Worm (Caenorhabditis elegans) whole organism, young adult: ENCODE results near the gene asp-5.

Experiments
- F10E7.11 ChIP-seq: sonication (generic microtip); optimal IDR thresholded peaks from 2 replicates; lab custom pipeline; 2017; ENCODE audit warnings: mild to moderate bottlenecking, missing genetic modification characterization, moderate library complexity, missing compliant biosample characterization
- F22D6.2 ChIP-seq: sonication (generic microtip); optimal IDR thresholded peaks from 2 replicates; lab custom pipeline; 2016; ENCODE audit warnings: mild to moderate bottlenecking, missing genetic modification characterization, missing compliant biosample characterization
- F23B12.7 ChIP-seq: sonication (generic microtip); optimal IDR thresholded peaks from 2 replicates; lab custom pipeline; 2017; ENCODE audit warnings: missing genetic modification characterization, mild to moderate bottlenecking, missing compliant biosample characterization, antibody characterized with exemption, moderate library complexity; ENCODE audit not compliant: insufficient read depth
- F33H1.4 ChIP-seq: fragments of 200-800 bp; sonication (Bioruptor generic); IDR thresholded peaks from 2 replicates; pipeline ENCODE4 v1.3.6; 2022; ENCODE audit warnings: missing genetic modification reagents, missing genetic modification characterization, missing compliant biosample characterization
- F57A8.1 ChIP-seq: fragments of 200-800 bp; sonication (Bioruptor generic); optimal IDR thresholded peaks from 2 replicates; lab custom pipeline; 2018; ENCODE audit warnings: mild to moderate bottlenecking, missing genetic modification characterization, moderate library complexity, missing compliant biosample characterization
- F57C9.4 ChIP-seq: sonication (generic microtip); optimal IDR thresholded peaks from 2 replicates; lab custom pipeline; 2017; ENCODE audit warnings: mild to moderate bottlenecking, missing genetic modification characterization, missing compliant biosample characterization
- K11D2.4 ChIP-seq: fragments of 200-800 bp; sonication (Bioruptor generic); IDR thresholded peaks from 2 replicates; pipeline ENCODE4 v1.3.6; 2022; ENCODE audit warnings: missing genetic modification reagents, missing genetic modification characterization, missing compliant biosample characterization
- ama-1 ChIP-seq, 3 experiments: fragments of 150-350 bp in 1 of 3; sonication (generic microtip) in 2 of 3; optimal IDR thresholded peaks; 2 replicates each; lab custom pipeline; 2014 to 2018; ENCODE audit warnings: missing biosample characterization in 2 of 3, missing genetic modification characterization in 2 of 3, missing genetic modification reagents in 2 of 3
- bed-1 ChIP-seq: fragments of 200-800 bp; sonication (Bioruptor generic); IDR thresholded peaks from 2 replicates; pipeline ENCODE4 v1.3.6; 2022; ENCODE audit warnings: missing genetic modification reagents, missing genetic modification characterization, missing compliant biosample characterization
- cebp-1 ChIP-seq, 2 experiments: fragments of 200-800 bp in 1 of 2; sonication (Bioruptor generic) in 1 of 2; sonication (generic microtip) in 1 of 2; IDR thresholded peaks in 1 of 2; optimal IDR thresholded peaks in 1 of 2; 2 replicates each; pipeline versions ENCODE4 v1.3.6 to Lab custom; 2017 to 2022; ENCODE audit warnings: missing compliant biosample characterization in 2 of 2, missing genetic modification characterization in 2 of 2, mild to moderate bottlenecking in 1 of 2, missing genetic modification reagents in 1 of 2, moderate library complexity in 1 of 2
- ceh-40 ChIP-seq: fragments of 200-800 bp; sonication (Bioruptor generic); IDR thresholded peaks from 2 replicates; pipeline ENCODE4 v1.3.6; 2022; ENCODE audit warnings: missing genetic modification characterization, missing compliant biosample characterization
- ceh-91 ChIP-seq: fragments of 200-800 bp; sonication (Bioruptor generic); IDR thresholded peaks from 2 replicates; pipeline ENCODE4 v1.3.6; 2022; ENCODE audit warnings: missing genetic modification reagents, missing genetic modification characterization, missing compliant biosample characterization
- chd-7 ChIP-seq: sonication (generic microtip); optimal IDR thresholded peaks from 2 replicates; lab custom pipeline; 2016; ENCODE audit warnings: mild to moderate bottlenecking, missing genetic modification characterization, moderate library complexity, missing compliant biosample characterization
- dpff-1 ChIP-seq: sonication (generic microtip); optimal IDR thresholded peaks from 2 replicates; lab custom pipeline; 2017; ENCODE audit warnings: mild to moderate bottlenecking, missing genetic modification characterization, missing compliant biosample characterization
- efl-1 ChIP-seq: fragments of 150-350 bp; optimal IDR thresholded peaks from 2 replicates; lab custom pipeline; 2014; ENCODE audit warnings: missing biosample characterization, missing genetic modification reagents, missing genetic modification characterization
- hrde-1 ChIP-seq: sonication (generic microtip); optimal IDR thresholded peaks from 2 replicates; lab custom pipeline; 2016; ENCODE audit warnings: missing genetic modification characterization, mild to moderate bottlenecking, missing compliant biosample characterization, moderate library complexity, missing genotype, missing genetic modification reagents, borderline replicate concordance
- let-526 ChIP-seq: fragments of 200-800 bp; sonication (Bioruptor generic); IDR thresholded peaks from 2 replicates; pipeline ENCODE4 v1.3.6; 2022; ENCODE audit warnings: missing genetic modification reagents, missing genetic modification characterization, missing compliant biosample characterization
- lin-35 ChIP-seq, 3 experiments: fragments of 150-350 bp in 2 of 3; sonication (generic microtip) in 1 of 3; optimal IDR thresholded peaks; 2 replicates each; lab custom pipeline; 2014 to 2018; ENCODE audit warnings: missing biosample characterization in 3 of 3, missing genetic modification characterization in 3 of 3, missing genetic modification reagents in 3 of 3
- lir-1 ChIP-seq: fragments of 200-800 bp; sonication (Bioruptor generic); conservative IDR thresholded peaks from 2 replicates; pipeline ENCODE4 v1.3.6; 2022; ENCODE audit warnings: missing genetic modification reagents, missing genetic modification characterization, missing compliant biosample characterization
- madf-10 ChIP-seq: sonication (generic microtip); optimal IDR thresholded peaks from 2 replicates; lab custom pipeline; 2016; ENCODE audit warnings: mild to moderate bottlenecking, missing genetic modification characterization, missing compliant biosample characterization
- madf-3 ChIP-seq: fragments of 200-800 bp; sonication (Bioruptor generic); IDR thresholded peaks from 2 replicates; pipeline ENCODE4 v1.3.6; 2022; ENCODE audit warnings: missing genetic modification reagents, missing genetic modification characterization, missing compliant biosample characterization
- madf-8 ChIP-seq: fragments of 200-800 bp; sonication (Bioruptor generic); conservative IDR thresholded peaks from 2 replicates; pipeline ENCODE4 v1.3.6; 2022; ENCODE audit warnings: missing genetic modification reagents, missing genetic modification characterization, missing compliant biosample characterization
- mes-4 ChIP-seq: sonication (generic microtip); optimal IDR thresholded peaks from 2 replicates; lab custom pipeline; 2016; ENCODE audit warnings: missing genotype, missing genetic modification characterization, missing compliant biosample characterization
- nhr-179 ChIP-seq: sonication (generic microtip); optimal IDR thresholded peaks from 2 replicates; lab custom pipeline; 2016; ENCODE audit warnings: mild to moderate bottlenecking, missing genetic modification characterization, missing compliant biosample characterization
- nhr-80 ChIP-seq: sonication (generic microtip); optimal IDR thresholded peaks from 2 replicates; lab custom pipeline; 2016; ENCODE audit warnings: missing genetic modification characterization, missing compliant biosample characterization
- sdz-38 ChIP-seq: sonication (generic microtip); optimal IDR thresholded peaks from 2 replicates; lab custom pipeline; 2016; ENCODE audit warnings: missing genotype, missing genetic modification characterization, missing compliant biosample characterization
- snpc-4 ChIP-seq, 5 experiments: fragments of 150-350 bp in 1 of 5; sonication (generic microtip) in 4 of 5; optimal IDR thresholded peaks; 2 replicates each; lab custom pipeline; 2014 to 2018; ENCODE audit warnings: missing genetic modification characterization in 5 of 5, missing biosample characterization in 3 of 5, antibody characterized with exemption in 2 of 5, mild to moderate bottlenecking in 2 of 5, missing compliant biosample characterization in 2 of 5, missing genotype in 2 of 5, moderate library complexity in 2 of 5, missing genetic modification reagents in 1 of 5
- tbp1 ChIP-seq: fragments of 200-800 bp; sonication (Bioruptor generic); optimal IDR thresholded peaks from 2 replicates; lab custom pipeline; 2018; ENCODE audit warnings: mild to moderate bottlenecking, missing genetic modification characterization, missing compliant biosample characterization
- tlf-1 ChIP-seq: fragments of 200-800 bp; sonication (Bioruptor generic); optimal IDR thresholded peaks from 2 replicates; lab custom pipeline; 2018; ENCODE audit warnings: mild to moderate bottlenecking, missing genetic modification characterization, missing compliant biosample characterization
- unc-62 ChIP-seq: fragments of 150-350 bp; optimal IDR thresholded peaks from 2 replicates; lab custom pipeline; 2014; ENCODE audit warnings: missing biosample characterization, missing genetic modification reagents, missing genetic modification characterization
- zfh-2 ChIP-seq: fragments of 200-800 bp; sonication (Bioruptor generic); conservative IDR thresholded peaks from 2 replicates; pipeline ENCODE4 v1.3.6; 2022; ENCODE audit warnings: missing genetic modification reagents, missing genetic modification characterization, missing compliant biosample characterization
- ztf-26 ChIP-seq: sonication (generic microtip); optimal IDR thresholded peaks from 2 replicates; lab custom pipeline; 2017; ENCODE audit warnings: missing genetic modification characterization, missing compliant biosample characterization

The asp-5 gene

ce11 chrV:8284800-8285199, 12.6 kb downstream of the asp-5 start, which contains the start of gene slc-17.5:
Gene slc-17.5 (minus strand): TSS chrV:8284900.
- TF ChIP-seq dpff-1 (tag; lab: Kevin White, UChicago) (no peak), F33H1.4 (GFP tag; lab: Robert Waterston, UW) (no peak), madf-10 (tag; lab: Kevin White, UChicago) (no peak), hrde-1 (tag; lab: Kevin White, UChicago) (no peak), lin-35 (GFP tag; optimal IDR thresholded peaks at IDR 0.05; lab: Kevin White, UChicago) (no peak), madf-3 (GFP tag; lab: Robert Waterston, UW) (no peak), bed-1 (GFP tag; lab: Robert Waterston, UW) (no peak), F23B12.7 (no peak), F57C9.4 (no peak), K11D2.4 (GFP tag; lab: Robert Waterston, UW) (no peak), lir-1 (GFP tag; lab: Robert Waterston, UW) (no peak), F10E7.11 (no peak)

DNA sequence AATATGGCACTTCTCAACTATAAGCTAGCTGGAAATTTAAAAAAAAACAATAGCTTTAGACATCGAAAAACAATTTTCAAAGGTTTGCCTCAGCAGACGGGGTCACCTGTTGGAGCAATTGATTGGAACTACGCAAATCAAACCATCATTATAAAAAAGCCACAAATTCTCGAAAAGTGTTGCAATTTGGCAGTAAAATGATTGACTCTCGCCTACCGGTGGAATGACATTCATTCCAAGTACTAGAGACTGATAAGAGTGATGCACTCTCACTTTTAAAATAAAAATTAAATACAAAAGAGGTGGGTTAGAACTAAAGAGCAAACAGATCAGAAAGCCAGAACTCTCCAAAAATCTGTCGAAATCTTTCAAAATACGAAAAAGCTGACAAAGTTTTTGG, 13.3 kb downstream of the asp-5 start:
- TF ChIP-seq let-526 (GFP tag; lab: Robert Waterston, UW), result no peak
- peak; percentile 66 for TF ChIP-seq nhr-80
- TF ChIP-seq, all 124 proteins: peak for 1

DNA sequence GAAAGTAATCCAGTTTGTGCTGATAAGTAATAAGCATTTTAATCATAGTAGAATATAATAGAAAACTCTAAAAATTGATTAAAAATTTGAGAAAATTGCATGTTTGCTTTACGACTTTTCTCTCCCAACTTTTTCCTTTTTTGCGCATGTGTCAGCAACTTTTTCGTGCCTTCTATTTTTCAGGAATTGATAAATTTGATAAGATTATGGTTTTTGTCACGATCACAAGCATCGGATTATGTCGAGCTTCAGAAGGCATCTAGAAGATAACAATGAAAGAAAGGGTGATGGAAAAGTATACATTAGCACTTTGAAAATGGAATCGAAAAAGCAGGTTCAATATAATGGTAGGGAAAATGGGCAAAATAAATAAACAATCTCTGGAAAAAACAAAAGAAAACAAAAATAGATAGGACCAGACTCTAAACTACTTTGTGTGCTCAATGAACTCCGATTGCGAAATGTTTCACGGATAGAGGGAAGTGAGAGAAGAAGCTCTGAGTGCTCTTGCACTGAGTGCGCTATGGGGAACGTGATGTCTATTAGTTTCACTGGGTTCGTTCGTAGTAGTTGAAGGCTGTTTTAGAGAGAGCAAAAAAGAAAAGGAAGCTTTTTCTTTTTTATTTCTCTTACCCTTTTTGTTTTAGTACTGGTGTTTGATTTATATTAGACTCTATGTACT, 16.1 kb downstream of the asp-5 start:
- TF ChIP-seq madf-8 (GFP tag; lab: Robert Waterston, UW), result no peak
- peak; percentile 36 for TF ChIP-seq nhr-80
- no peak for TF ChIP-seq snpc-4 (GFP tag; optimal IDR thresholded peaks at IDR 0.05; lab: Kevin White, UChicago)
- peak in 1 of 4 experiments; percentile 7 for TF ChIP-seq snpc-4 (tag; optimal IDR thresholded peaks at IDR 0.05; lab: Kevin White, UChicago)
- TF ChIP-seq cebp-1 (GFP tag; IDR thresholded peaks at IDR 0.05; lab: Robert Waterston, UW), result peak; percentile 81; the same call in 1 of the 2 replicates
- peak; percentile 94 for TF ChIP-seq cebp-1 (tag; optimal IDR thresholded peaks at IDR 0.05; lab: Kevin White, UChicago)
- TF ChIP-seq F22D6.2 (tag; lab: Kevin White, UChicago), result no peak

- no peak for TF ChIP-seq K11D2.4 (GFP tag; lab: Robert Waterston, UW)
- no peak for TF ChIP-seq ztf-26 (tag; lab: Kevin White, UChicago)
These were observed 19.6 kb downstream of the asp-5 start, which contains the start of gene srg-33 for ce11 chrV:8291764-8292163. Gene srg-33 (plus strand): TSS chrV:8292064.

DNA sequence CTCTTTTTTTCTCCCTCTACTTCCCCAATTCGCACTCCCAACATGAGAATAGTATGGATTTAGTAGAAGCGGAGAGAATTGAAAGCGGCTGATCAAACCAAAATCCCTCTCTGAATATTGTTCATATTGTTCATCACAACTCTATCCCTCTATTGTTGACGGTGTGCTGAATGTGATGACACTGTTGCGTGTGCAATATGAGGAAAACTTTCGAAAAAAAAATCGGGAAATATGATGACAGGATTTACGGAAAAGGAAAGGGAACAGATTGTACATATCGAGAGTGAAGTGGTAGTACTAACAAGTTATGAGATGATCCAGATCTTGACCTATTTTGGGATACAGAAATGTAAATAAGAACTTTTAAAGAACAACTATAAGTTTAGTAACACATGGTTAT, 23.7 kb downstream of the asp-5 start, which contains the start of gene smex-1:
TSS of gene smex-1 (minus strand) at position 101 of the 400 bp plus-strand sequence.
- TF ChIP-seq tlf-1 (GFP tag; lab: Kevin White, UChicago) (no peak), sdz-38 (tag; lab: Kevin White, UChicago) (no peak), dpff-1 (tag; lab: Kevin White, UChicago) (no peak), F57A8.1 (GFP tag; lab: Kevin White, UChicago) (no peak), mes-4 (tag; lab: Kevin White, UChicago) (no peak), zfh-2 (GFP tag; lab: Robert Waterston, UW) (no peak), hrde-1 (tag; lab: Kevin White, UChicago) (no peak), ceh-91 (no peak), unc-62 (GFP tag; lab: Kevin White, UChicago) (no peak), lir-1 (GFP tag; lab: Robert Waterston, UW) (no peak), let-526 (GFP tag; lab: Robert Waterston, UW) (no peak), nhr-179 (tag; lab: Kevin White, UChicago) (no peak), ceh-40 (no peak), efl-1 (GFP tag; lab: Kevin White, UChicago) (no peak), tbp1 (GFP tag; lab: Kevin White, UChicago) (no peak), chd-7 (tag; lab: Kevin White, UChicago) (no peak), ama-1 (optimal IDR thresholded peaks at IDR 0.05; lab: Kevin White, UChicago) (no peak), ama-1 (GFP tag; optimal IDR thresholded peaks at IDR 0.05; lab: Kevin White, UChicago) (no peak)
- TF ChIP-seq, all 124 proteins: peak for 0
